Worm (Caenorhabditis elegans): ENCODE results near the gene adr-2.

adr-2 gene

ce11 chrIII:7207903-7208497 is 24.7 kb downstream of the adr-2 start, which contains the start of gene rpl-6:
rpl-6 (plus strand) TSS chrIII:7208447.
- TF ChIP-seq Y5F2A.4 (GFP tag; optimal IDR thresholded peaks at IDR 0.05) (no peak), T26A8.4 (GFP tag; IDR thresholded peaks at IDR 0.05) (peak; percentile 76), dmd-9 (GFP tag; IDR thresholded peaks at IDR 0.05) (peak; percentile 85), gei-8 (GFP tag; optimal IDR thresholded peaks at IDR 0.05) (peak; percentile 17), nhr-25 (tag; optimal IDR thresholded peaks at IDR 0.05; ENCODE audit: borderline replicate concordance, insufficient read depth) (peak; percentile 62), F37D6.2 (tag; optimal IDR thresholded peaks at IDR 0.05) (peak; percentile 46), spr-1 (tag; optimal IDR thresholded peaks at IDR 0.05) (peak; percentile 56), fkh-10 (GFP tag; optimal IDR thresholded peaks at IDR 0.05) (peak; percentile 77), hlh-30 (tag; optimal IDR thresholded peaks at IDR 0.05; ENCODE audit: insufficient read depth) (peak; percentile 88), tra-1 (GFP tag; IDR thresholded peaks at IDR 0.05) (peak; percentile 20; the same call in 1 of the 2 replicates), hif-1 (tag; optimal IDR thresholded peaks at IDR 0.05) (peak in 1 of 2 experiments; percentile 82), ctbp-1 (GFP tag; IDR thresholded peaks at IDR 0.05) (peak; percentile 46; the same call in 1 of the 2 replicates), daf-19 (GFP tag; conservative IDR thresholded peaks at IDR 0.05) (peak; percentile 37; the same call in 1 of the 2 replicates), hlh-11 (tag; optimal IDR thresholded peaks at IDR 0.05) (peak; percentile 74), dmd-6 (GFP tag; IDR thresholded peaks at IDR 0.05) (peak; percentile 60), snpc-1.2 (GFP tag; IDR thresholded peaks at IDR 0.05) (no peak), zfp-2 (tag; optimal IDR thresholded peaks at IDR 0.05) (peak; percentile 81), duxl-1 (tag; optimal IDR thresholded peaks at IDR 0.05; ENCODE audit: poor library complexity) (peak; percentile 64), arid-1 (GFP tag; conservative IDR thresholded peaks at IDR 0.05) (peak; percentile 80), D1046.2 (GFP tag; IDR thresholded peaks at IDR 0.05) (peak; percentile 99), lin-13 (GFP tag; optimal IDR thresholded peaks at IDR 0.05) (peak; percentile 77), daf-8 (GFP tag; IDR thresholded peaks at IDR 0.05) (no peak), ceh-44 (GFP tag; IDR thresholded peaks at IDR 0.05) (0 out of 2 replicates have a peak, but pooled peaks have one; percentile 32), egl-43 (GFP tag; IDR thresholded peaks at IDR 0.05) (no peak), lin-38 (GFP tag; IDR thresholded peaks at IDR 0.05) (peak; percentile 82), nhr-10 (tag; optimal IDR thresholded peaks at IDR 0.05) (no peak), nhr-77 (tag; optimal IDR thresholded peaks at IDR 0.05) (peak; percentile 95), unc-130 (GFP tag; optimal IDR thresholded peaks at IDR 0.05) (peak; percentile 41), zag-1 (tag; optimal IDR thresholded peaks at IDR 0.05) (no peak), Y48G9A.11 (GFP tag; IDR thresholded peaks at IDR 0.05) (no peak), daf-16 (GFP tag; optimal IDR thresholded peaks at IDR 0.05) (no peak), daf-16 (tag; optimal IDR thresholded peaks at IDR 0.05) (peak; percentile 85), ZK546.5 (tag; optimal IDR thresholded peaks at IDR 0.05) (peak in 1 of 2 experiments; percentile 77), hmg-1.1 (GFP tag; IDR thresholded peaks at IDR 0.05) (peak; percentile 78), Y105C5A.15 (GFP tag; IDR thresholded peaks at IDR 0.05) (no peak), ama-1 (optimal IDR thresholded peaks at IDR 0.05) (peak; percentile 33), mdl-1 (tag; optimal IDR thresholded peaks at IDR 0.05) (peak in 1 of 2 experiments; percentile 26), lsy-2 (tag; optimal IDR thresholded peaks at IDR 0.05) (peak; percentile 98 to 100), nhr-28 (tag; optimal IDR thresholded peaks at IDR 0.05) (peak; percentile 88), aha-1 (tag) (peak; percentile 99), pha-4 (GFP tag; IDR thresholded peaks at IDR 0.05) (peak; percentile 24; the same call in 1 of the 2 replicates), pha-4 (tag; optimal IDR thresholded peaks at IDR 0.05) (peak; percentile 86), ceh-82 (tag; optimal IDR thresholded peaks at IDR 0.05) (no peak), R02D3.7 (tag; optimal IDR thresholded peaks at IDR 0.05) (no peak), unc-39 (tag; optimal IDR thresholded peaks at IDR 0.05) (no peak), nhr-11 (tag; optimal IDR thresholded peaks at IDR 0.05) (peak; percentile 87), ztf-7 (tag; optimal IDR thresholded peaks at IDR 0.05) (peak; percentile 19), lim-7 (GFP tag; IDR thresholded peaks at IDR 0.05) (0 out of 2 replicates have a peak, but pooled peaks have one; percentile 17), ceh-20 (GFP tag; IDR thresholded peaks at IDR 0.05) (peak; percentile 27; the same call in 1 of the 2 replicates), mep-1 (tag; optimal IDR thresholded peaks at IDR 0.05) (peak; percentile 91)

All from whole organism, L4 larva.